Worm (Caenorhabditis elegans): Measurements from ENCODE around the gene F35G12.5.

The F35G12.5 gene

ce11 chrIII:4551963-4552362, 32.0 kb upstream of the F35G12.5 start (continued):
- TF ChIP-seq php-3 (GFP tag; IDR thresholded peaks at IDR 0.05) (no peak; the same call in 1 of the 2 replicates), ctbp-1 (GFP tag; IDR thresholded peaks at IDR 0.05) (peak; percentile 65; the same call in 1 of the 2 replicates), lin-38 (GFP tag; IDR thresholded peaks at IDR 0.05) (peak; percentile 51), F26F4.8 (GFP tag; conservative IDR thresholded peaks at IDR 0.05) (no peak), vab-7 (GFP tag; IDR thresholded peaks at IDR 0.05) (0 out of 2 replicates have a peak, but pooled peaks have one; percentile 31), mep-1 (tag; optimal IDR thresholded peaks at IDR 0.05) (peak; percentile 89), nhr-11 (tag; optimal IDR thresholded peaks at IDR 0.05) (peak; percentile 83), nhr-10 (tag; optimal IDR thresholded peaks at IDR 0.05) (no peak), ceh-44 (GFP tag; IDR thresholded peaks at IDR 0.05) (0 out of 2 replicates have a peak, but pooled peaks have one; percentile 17), nhr-48 (tag; optimal IDR thresholded peaks at IDR 0.05) (peak; percentile 62), mdl-1 (tag; optimal IDR thresholded peaks at IDR 0.05) (peak; percentile 30 to 84), hlh-11 (tag; optimal IDR thresholded peaks at IDR 0.05) (peak; percentile 95), lin-13 (GFP tag; optimal IDR thresholded peaks at IDR 0.05) (peak; percentile 74), nhr-77 (tag; optimal IDR thresholded peaks at IDR 0.05) (peak; percentile 83), ceh-62 (tag; optimal IDR thresholded peaks at IDR 0.05) (no peak), zag-1 (tag; optimal IDR thresholded peaks at IDR 0.05) (no peak), spr-1 (tag; optimal IDR thresholded peaks at IDR 0.05) (peak; percentile 22)

ce11 chrIII:4552872-4553271, 31.0 kb upstream of the F35G12.5 start:
- TF ChIP-seq lin-29 (GFP tag; IDR thresholded peaks at IDR 0.05) (no peak), ceh-44 (GFP tag; IDR thresholded peaks at IDR 0.05) (no peak), zip-2 (tag; optimal IDR thresholded peaks at IDR 0.05) (no peak), vab-7 (GFP tag; IDR thresholded peaks at IDR 0.05) (no peak), T20F7.1 (GFP tag; optimal IDR thresholded peaks at IDR 0.05) (no peak), aha-1 (tag) (peak; percentile 33), dpl-1 (GFP tag; optimal IDR thresholded peaks at IDR 0.05) (no peak), ZK546.5 (tag; optimal IDR thresholded peaks at IDR 0.05) (no peak), dve-1 (tag; optimal IDR thresholded peaks at IDR 0.05; ENCODE audit: insufficient read depth) (peak; percentile 6), lim-7 (GFP tag; IDR thresholded peaks at IDR 0.05) (no peak), madf-5 (GFP tag; IDR thresholded peaks at IDR 0.05) (no peak), lin-13 (GFP tag; optimal IDR thresholded peaks at IDR 0.05) (no peak), F26F4.8 (GFP tag; conservative IDR thresholded peaks at IDR 0.05) (no peak), nhr-6 (tag; optimal IDR thresholded peaks at IDR 0.05) (no peak), rbr-2 (tag; optimal IDR thresholded peaks at IDR 0.05) (no peak), Y75B8A.6 (GFP tag; IDR thresholded peaks at IDR 0.05) (no peak), jun-1 (tag; optimal IDR thresholded peaks at IDR 0.05) (no peak), fos-1 (tag; optimal IDR thresholded peaks at IDR 0.05) (no peak), D1046.2 (GFP tag; IDR thresholded peaks at IDR 0.05) (no peak), mdt-29 (GFP tag; IDR thresholded peaks at IDR 0.05) (no peak), ceh-82 (tag; optimal IDR thresholded peaks at IDR 0.05) (no peak), daf-8 (GFP tag; IDR thresholded peaks at IDR 0.05) (no peak), tag-97 (GFP tag; IDR thresholded peaks at IDR 0.05) (no peak), arid-1 (GFP tag; conservative IDR thresholded peaks at IDR 0.05) (no peak), zag-1 (tag; optimal IDR thresholded peaks at IDR 0.05) (no peak), nhr-28 (tag; optimal IDR thresholded peaks at IDR 0.05) (peak; percentile 4), attf-4 (tag; optimal IDR thresholded peaks at IDR 0.05) (no peak), hlh-30 (tag; optimal IDR thresholded peaks at IDR 0.05; ENCODE audit: insufficient read depth) (no peak), ama-1 (optimal IDR thresholded peaks at IDR 0.05) (no peak), pqm-1 (tag; optimal IDR thresholded peaks at IDR 0.05) (peak; percentile 38), lir-3 (tag; optimal IDR thresholded peaks at IDR 0.05) (no peak), mxl-3 (GFP tag; optimal IDR thresholded peaks at IDR 0.05) (no peak), F10B5.3 (tag; optimal IDR thresholded peaks at IDR 0.05) (no peak), lsy-2 (tag; optimal IDR thresholded peaks at IDR 0.05) (no peak), unc-39 (tag; optimal IDR thresholded peaks at IDR 0.05) (no peak)

All from whole organism, L4 larva.